Fruit fly (Drosophila melanogaster) whole organism, wandering third instar larva: Measurements from ENCODE around the gene CG4935.

Experiments
- CG9705 ChIP-seq: fragments of 200-800 bp; sonication (Bioruptor generic); optimal IDR thresholded peaks from 2 replicates; lab custom pipeline; 2018; ENCODE audit warnings: missing biosample characterization, mild to moderate bottlenecking, missing genetic modification characterization
- Mio ChIP-seq: sonication (Bioruptor generic); optimal IDR thresholded peaks from 2 replicates; lab custom pipeline; 2016; ENCODE audit warnings: missing biosample characterization, missing genetic modification characterization
- sv ChIP-seq: fragments of 200-800 bp; sonication (Bioruptor generic); optimal IDR thresholded peaks from 3 replicates; lab custom pipeline; 2016; ENCODE audit warnings: missing biosample characterization, missing genetic modification characterization

dm6 chr2L:16273439-16273838, 11.5 kb downstream of the CG4935 start:
- TF ChIP-seq Mio (GFP tag; lab: Kevin White, UChicago) (no peak), sv (GFP tag; lab: Kevin White, UChicago) (no peak), CG9705 (no peak)
